Worm (Caenorhabditis elegans) whole organism, L3 larva: ENCODE measurements around the gene K08H2.2.

ENCODE experiments used
- ZK546.5 ChIP-seq: sonication (generic microtip); optimal IDR thresholded peaks from 2 replicates; lab custom pipeline; 2017; ENCODE audit warnings: missing biosample characterization, missing genetic modification characterization
- aly-2 ChIP-seq: fragments of 150-350 bp; optimal IDR thresholded peaks from 2 replicates; lab custom pipeline; 2014; ENCODE audit warnings: missing biosample characterization, missing genetic modification characterization
- ceh-16 ChIP-seq: sonication (generic microtip); optimal IDR thresholded peaks from 2 replicates; lab custom pipeline; 2017; ENCODE audit warnings: missing biosample characterization, missing genetic modification characterization
- ceh-28 ChIP-seq: fragments of 150-350 bp; optimal IDR thresholded peaks from 2 replicates; lab custom pipeline; 2014; ENCODE audit warnings: missing biosample characterization, missing genetic modification reagents, missing genetic modification characterization
- ceh-9 ChIP-seq: sonication (generic microtip); optimal IDR thresholded peaks from 2 replicates; lab custom pipeline; 2018; ENCODE audit warnings: missing biosample characterization, missing genetic modification characterization
- egl-27 ChIP-seq: sonication (generic microtip); optimal IDR thresholded peaks from 4 replicates; lab custom pipeline; 2017; ENCODE audit warnings: missing biosample characterization, missing genetic modification reagents, missing genetic modification characterization
- egl-5 ChIP-seq: fragments of 150-350 bp; optimal IDR thresholded peaks from 2 replicates; lab custom pipeline; 2017; ENCODE audit warnings: missing biosample characterization, missing genetic modification reagents, missing genetic modification characterization, inconsistent platforms
- elt-1 ChIP-seq: fragments of 150-350 bp; optimal IDR thresholded peaks from 2 replicates; lab custom pipeline; 2014; ENCODE audit warnings: missing biosample characterization, missing genetic modification characterization
- elt-2 ChIP-seq: sonication (generic microtip); optimal IDR thresholded peaks from 2 replicates; lab custom pipeline; 2016; ENCODE audit warnings: missing genetic modification reagents, mild to moderate bottlenecking, missing genetic modification characterization, missing compliant biosample characterization
- elt-3 ChIP-seq, 3 experiments: fragments of 150-350 bp in 1 of 3; sonication (generic microtip) in 2 of 3; optimal IDR thresholded peaks; 2 replicates in 2 of 3; 4 replicates in 1 of 3; lab custom pipeline; 2014 to 2017; ENCODE audit warnings: missing biosample characterization in 3 of 3, missing genetic modification characterization in 3 of 3
- eor-1 ChIP-seq, 2 experiments: fragments of 150-350 bp; optimal IDR thresholded peaks; 2 replicates each; lab custom pipeline; 2014 to 2018; ENCODE audit warnings: missing biosample characterization in 2 of 2, missing genetic modification characterization in 2 of 2
- fkh-10 ChIP-seq: sonication (generic microtip); optimal IDR thresholded peaks from 2 replicates; lab custom pipeline; 2017; ENCODE audit warnings: missing biosample characterization, missing genetic modification reagents, missing genetic modification characterization
- fkh-2 ChIP-seq: fragments of 150-350 bp; optimal IDR thresholded peaks from 2 replicates; lab custom pipeline; 2014; ENCODE audit warnings: missing biosample characterization, missing genetic modification reagents, missing genetic modification characterization
- fos-1 ChIP-seq: fragments of 150-350 bp; optimal IDR thresholded peaks from 2 replicates; lab custom pipeline; 2014; ENCODE audit warnings: missing biosample characterization, missing genetic modification characterization
- hmg-11 ChIP-seq: sonication (generic microtip); optimal IDR thresholded peaks from 2 replicates; lab custom pipeline; 2016; ENCODE audit warnings: missing genetic modification characterization, missing compliant biosample characterization
- jun-1 ChIP-seq: fragments of 150-350 bp; optimal IDR thresholded peaks from 2 replicates; lab custom pipeline; 2014; ENCODE audit warnings: missing biosample characterization, missing genetic modification reagents, missing genetic modification characterization
- lin-15B ChIP-seq: fragments of 150-350 bp; optimal IDR thresholded peaks from 2 replicates; lab custom pipeline; 2014; ENCODE audit warnings: missing biosample characterization, missing genetic modification characterization
- lin-39 ChIP-seq: fragments of 150-350 bp; optimal IDR thresholded peaks from 2 replicates; lab custom pipeline; 2018; ENCODE audit warnings: missing biosample characterization, missing genetic modification reagents, missing genetic modification characterization
- lsy-12 ChIP-seq: sonication (generic microtip); optimal IDR thresholded peaks from 2 replicates; lab custom pipeline; 2016; ENCODE audit warnings: mild to moderate bottlenecking, missing genetic modification characterization, missing compliant biosample characterization
- mml-1 ChIP-seq: fragments of 150-350 bp; sonication (generic microtip); optimal IDR thresholded peaks from 3 replicates; lab custom pipeline; 2014; ENCODE audit warnings: missing biosample characterization, missing genetic modification characterization
- nfya-1 ChIP-seq: sonication (generic microtip); optimal IDR thresholded peaks from 2 replicates; lab custom pipeline; 2017; ENCODE audit warnings: missing genetic modification characterization, mild to moderate bottlenecking, missing compliant biosample characterization, antibody characterized with exemption, moderate library complexity; ENCODE audit not compliant: insufficient read depth
- nhr-11 ChIP-seq: fragments of 150-350 bp; optimal IDR thresholded peaks from 2 replicates; lab custom pipeline; 2014; ENCODE audit warnings: missing biosample characterization, missing genetic modification characterization
- nhr-23 ChIP-seq: fragments of 150-350 bp; optimal IDR thresholded peaks from 2 replicates; lab custom pipeline; 2014; ENCODE audit warnings: missing biosample characterization, missing genetic modification reagents, missing genetic modification characterization
- nhr-237 ChIP-seq: fragments of 150-350 bp; optimal IDR thresholded peaks from 2 replicates; lab custom pipeline; 2014; ENCODE audit warnings: missing biosample characterization, missing genetic modification characterization
- nhr-43 ChIP-seq: sonication (generic microtip); optimal IDR thresholded peaks from 2 replicates; lab custom pipeline; 2016; ENCODE audit warnings: mild to moderate bottlenecking, missing genetic modification characterization, missing compliant biosample characterization; ENCODE audit not compliant: poor library complexity, severe bottlenecking
- nhr-76 ChIP-seq: fragments of 150-350 bp; sonication (generic microtip); optimal IDR thresholded peaks from 5 replicates; lab custom pipeline; 2014; ENCODE audit warnings: missing biosample characterization, missing genetic modification characterization
- pha-4 ChIP-seq: fragments of 150-350 bp; optimal IDR thresholded peaks from 2 replicates; lab custom pipeline; 2014; ENCODE audit warnings: missing biosample characterization, missing genetic modification reagents, missing genetic modification characterization
- pqm-1 ChIP-seq: fragments of 150-350 bp; optimal IDR thresholded peaks from 2 replicates; lab custom pipeline; 2017; ENCODE audit warnings: missing biosample characterization, missing genetic modification characterization, inconsistent platforms
- sea-2 ChIP-seq: fragments of 150-350 bp; sonication (generic microtip); optimal IDR thresholded peaks from 4 replicates; lab custom pipeline; 2014; ENCODE audit warnings: missing biosample characterization, missing genetic modification reagents, missing genetic modification characterization
- skn-1 ChIP-seq: fragments of 150-350 bp; optimal IDR thresholded peaks from 2 replicates; lab custom pipeline; 2014; ENCODE audit warnings: missing biosample characterization, missing genetic modification characterization
- snpc-4 ChIP-seq: fragments of 150-350 bp; optimal IDR thresholded peaks from 2 replicates; lab custom pipeline; 2014; ENCODE audit warnings: missing biosample characterization, missing genetic modification characterization
- tbx-2 ChIP-seq: sonication (generic microtip); optimal IDR thresholded peaks from 2 replicates; lab custom pipeline; 2016; ENCODE audit warnings: mild to moderate bottlenecking, missing genetic modification characterization, missing compliant biosample characterization
- unc-39 ChIP-seq: sonication (generic microtip); optimal IDR thresholded peaks from 4 replicates; lab custom pipeline; 2017; ENCODE audit warnings: missing biosample characterization, missing genetic modification characterization
- zag-1 ChIP-seq: fragments of 150-350 bp; optimal IDR thresholded peaks from 2 replicates; lab custom pipeline; 2014; ENCODE audit warnings: missing biosample characterization, missing genetic modification characterization
- ztf-11 ChIP-seq: fragments of 150-350 bp; optimal IDR thresholded peaks from 2 replicates; lab custom pipeline; 2014; ENCODE audit warnings: missing biosample characterization, missing genetic modification characterization
- ztf-4 ChIP-seq: fragments of 150-350 bp; optimal IDR thresholded peaks from 2 replicates; lab custom pipeline; 2014; ENCODE audit warnings: missing biosample characterization, missing genetic modification characterization

Gene K08H2.2

DNA sequence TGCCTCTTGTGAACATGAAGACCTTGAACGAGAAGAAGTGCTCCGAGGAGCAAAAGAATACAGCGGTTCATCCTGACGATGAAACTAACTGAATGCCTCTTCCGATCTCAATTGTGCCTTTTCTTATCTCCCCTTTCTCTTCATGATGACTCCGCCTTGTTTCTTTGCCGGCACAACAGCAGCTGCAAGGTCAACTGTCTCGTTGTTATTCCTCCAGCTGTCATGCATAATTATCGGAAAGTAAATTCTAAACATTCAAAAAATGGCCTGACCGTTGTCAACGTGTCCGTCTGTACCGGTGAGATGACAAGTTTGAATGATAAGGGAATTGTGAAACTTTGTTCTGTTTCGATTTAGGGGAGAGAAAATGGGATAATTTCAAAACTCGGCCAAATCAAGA lies 13.4 kb downstream of the K08H2.2 start, which contains the start of gene asp-4:
Gene asp-4 (minus strand): TSS at position 106 of the 400 bp plus-strand sequence.
- no peak for TF ChIP-seq ceh-9 (tag; lab: Kevin White, UChicago)
- TF ChIP-seq skn-1 (tag; lab: Kevin White, UChicago) = no peak
- TF ChIP-seq nhr-237 = no peak
- no peak for TF ChIP-seq lsy-12 (tag; lab: Kevin White, UChicago)
- peak; percentile 31 for TF ChIP-seq elt-2
- no peak for TF ChIP-seq nhr-43 (tag; lab: Kevin White, UChicago)
- no peak for TF ChIP-seq ztf-4 (tag; lab: Kevin White, UChicago)
- TF ChIP-seq nhr-76 (tag; lab: Kevin White, UChicago) = no peak

DNA sequence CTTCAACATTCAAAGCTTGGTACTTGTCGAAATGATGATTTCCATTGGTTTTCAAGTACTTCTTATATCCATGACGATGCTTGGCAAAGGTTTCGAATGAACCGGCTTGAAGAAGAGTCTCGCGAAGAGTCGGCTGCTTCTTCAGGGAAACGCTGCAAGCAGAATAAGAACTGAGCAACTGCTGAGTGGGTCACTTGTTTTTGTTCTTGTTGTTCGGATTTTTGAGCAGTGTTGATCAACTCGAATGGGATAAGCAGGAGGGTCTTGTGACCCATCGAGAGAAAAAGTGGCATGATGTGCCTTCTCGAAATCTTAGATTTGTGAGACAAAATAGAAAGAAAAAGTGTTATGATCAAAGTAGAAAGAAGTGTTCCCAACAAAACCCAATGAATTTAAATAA lies 14.2 kb downstream of the K08H2.2 start:
- TF ChIP-seq lin-39 (tag; lab: Kevin White, UChicago) (peak; percentile 24), ztf-11 (tag; lab: Kevin White, UChicago) (no peak), snpc-4 (tag; lab: Kevin White, UChicago) (peak; percentile 37), elt-3 (tag; optimal IDR thresholded peaks at IDR 0.05; lab: Kevin White, UChicago) (no peak), eor-1 (tag; optimal IDR thresholded peaks at IDR 0.05; lab: Kevin White, UChicago) (no peak), tbx-2 (tag; lab: Kevin White, UChicago) (no peak), skn-1 (tag; lab: Kevin White, UChicago) (no peak), lsy-12 (tag; lab: Kevin White, UChicago) (no peak), lin-15B (tag; lab: Kevin White, UChicago) (no peak), pha-4 (tag; lab: Kevin White, UChicago) (no peak), fos-1 (tag; lab: Kevin White, UChicago) (no peak), nfya-1 (peak; percentile 20), ceh-9 (tag; lab: Kevin White, UChicago) (no peak), mml-1 (tag; lab: Kevin White, UChicago) (no peak), zag-1 (tag; lab: Kevin White, UChicago) (no peak), nhr-11 (tag; lab: Kevin White, UChicago) (no peak), ZK546.5 (tag; lab: Kevin White, UChicago) (no peak), jun-1 (tag; lab: Kevin White, UChicago) (no peak), unc-39 (no peak), fkh-10 (GFP tag; lab: Kevin White, UChicago) (no peak), nhr-76 (tag; lab: Kevin White, UChicago) (no peak), pqm-1 (tag; lab: Kevin White, UChicago) (no peak), ceh-16 (tag; lab: Kevin White, UChicago) (no peak), hmg-11 (tag; lab: Kevin White, UChicago) (no peak)

DNA sequence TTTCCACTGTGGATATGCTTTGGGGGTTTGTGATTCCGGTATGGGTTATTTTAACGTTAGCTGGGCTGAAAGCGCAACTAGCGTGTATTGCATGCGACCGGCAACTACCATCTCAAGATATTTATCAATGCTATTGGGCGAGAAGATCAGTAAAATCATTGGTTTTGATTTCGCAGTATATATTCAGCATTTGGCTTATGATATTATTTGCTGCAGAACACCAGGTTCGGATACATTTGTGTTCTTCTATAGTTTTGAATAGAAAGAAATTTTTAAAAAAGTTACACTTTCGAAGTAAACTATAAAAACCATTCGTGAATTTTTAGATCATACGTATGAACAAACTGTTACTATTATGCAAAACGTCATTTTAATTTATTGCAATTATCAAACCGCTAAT lies 16.8 kb downstream of the K08H2.2 start:
- TF ChIP-seq jun-1 (tag; lab: Kevin White, UChicago) (no peak), aly-2 (no peak), ceh-28 (no peak), elt-3 (tag; optimal IDR thresholded peaks at IDR 0.05; lab: Kevin White, UChicago) (no peak), sea-2 (GFP tag; lab: Kevin White, UChicago) (no peak)

DNA sequence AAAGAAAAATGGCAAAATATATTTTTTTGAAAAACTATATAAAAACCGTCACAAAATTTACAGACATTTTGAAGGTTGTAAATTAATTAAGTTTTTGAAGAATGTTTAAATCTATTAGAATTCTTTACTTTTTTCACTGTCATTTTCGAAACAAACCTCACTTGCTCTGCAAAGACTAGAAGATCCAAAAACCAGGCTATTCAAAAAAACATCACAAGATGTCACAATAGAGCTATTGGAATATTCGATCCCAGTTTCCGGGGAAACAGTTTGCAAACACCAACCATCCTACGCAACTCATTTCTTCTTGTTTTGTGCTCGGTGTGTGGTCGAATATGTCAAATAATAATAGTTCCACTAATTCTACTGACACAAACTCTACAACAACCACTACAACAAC lies 18.0 kb downstream of the K08H2.2 start, which contains the start of gene R12H7.4:
Gene R12H7.4 (plus strand): TSS at position 301 of the 400 bp plus-strand sequence.
- no peak for TF ChIP-seq elt-1 (tag; lab: Kevin White, UChicago)
- no peak for TF ChIP-seq unc-39
- TF ChIP-seq nfya-1 = no peak
- no peak for TF ChIP-seq egl-5
- no peak for TF ChIP-seq zag-1 (tag; lab: Kevin White, UChicago)
- TF ChIP-seq egl-27 = no peak
- TF ChIP-seq aly-2 = no peak

DNA sequence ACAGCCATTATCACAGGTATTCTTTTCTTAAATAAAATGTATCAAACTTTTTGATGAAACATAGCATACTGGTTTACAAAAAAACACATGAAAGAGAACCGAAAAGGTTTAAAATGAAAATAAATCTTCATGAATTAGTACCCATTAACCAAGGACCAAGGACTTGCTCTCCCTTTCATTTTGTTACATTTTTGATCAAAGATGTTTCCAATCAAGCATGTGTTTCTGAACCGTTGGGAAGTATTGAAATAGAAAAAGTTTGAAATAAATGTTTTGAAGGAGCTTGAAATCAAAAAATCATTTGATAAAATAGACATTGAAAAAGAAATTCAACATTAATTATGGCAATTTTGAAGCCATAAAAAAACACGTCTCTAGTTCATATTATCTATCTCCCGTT lies 22.3 kb downstream of the K08H2.2 start:
- TF ChIP-seq nhr-23 (no peak), egl-27 (no peak), fkh-2 (no peak), unc-39 (no peak), jun-1 (tag; lab: Kevin White, UChicago) (no peak), nfya-1 (no peak), hmg-11 (tag; lab: Kevin White, UChicago) (no peak), lsy-12 (tag; lab: Kevin White, UChicago) (no peak), nhr-237 (no peak), pha-4 (tag; lab: Kevin White, UChicago) (no peak), pqm-1 (tag; lab: Kevin White, UChicago) (no peak), lin-15B (tag; lab: Kevin White, UChicago) (no peak), elt-3 (tag; optimal IDR thresholded peaks at IDR 0.05; lab: Kevin White, UChicago) (no peak), aly-2 (no peak), ztf-11 (tag; lab: Kevin White, UChicago) (no peak)
